Worm (Caenorhabditis elegans) whole organism, L4 larva: ENCODE results near the gene T02H6.4.

Experiments
- ceh-82 ChIP-seq: sonication (generic microtip); optimal IDR thresholded peaks from 2 replicates; lab custom pipeline; 2017; ENCODE audit warnings: missing biosample characterization, missing genetic modification characterization
- ctbp-1 ChIP-seq: fragments of 200-800 bp; sonication (Bioruptor generic); IDR thresholded peaks from 2 replicates; pipeline ENCODE4 v1.3.6; 2022; ENCODE audit warnings: missing genetic modification reagents, missing genetic modification characterization, missing compliant biosample characterization
- nhr-237 ChIP-seq: sonication (generic microtip); optimal IDR thresholded peaks from 2 replicates; lab custom pipeline; 2017; ENCODE audit warnings: missing biosample characterization, missing genetic modification characterization

DNA sequence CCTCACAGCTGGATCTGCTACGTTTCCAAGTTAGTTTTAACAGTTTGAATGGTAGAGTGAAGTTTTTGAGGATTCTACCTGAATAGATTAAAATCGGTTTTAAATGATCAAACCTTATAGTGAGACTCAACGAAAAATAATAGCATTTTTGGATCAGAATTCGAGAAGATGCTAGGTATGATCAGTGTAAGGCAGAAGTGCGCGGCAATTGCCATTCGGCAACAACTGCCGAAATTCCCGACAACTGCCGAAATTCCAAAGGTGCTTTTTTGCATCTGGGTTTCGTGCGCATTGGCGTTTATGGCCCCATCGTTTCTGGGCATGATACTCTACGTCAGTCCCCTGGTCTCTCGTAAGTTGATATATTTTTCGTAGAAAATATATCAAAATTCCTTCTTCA, 6.4 kb upstream of the T02H6.4 start, which contains the start of gene T02H6.6:
- no peak for TF ChIP-seq ceh-82 (tag; lab: Kevin White, UChicago)
- no peak for TF ChIP-seq ctbp-1
- TF ChIP-seq nhr-237 (tag; lab: Kevin White, UChicago), result no peak
